Worm (Caenorhabditis elegans) whole organism, L1 larva: ENCODE data around the gene dmsr-5.

Experiments
- ama-1 ChIP-seq: fragments of 150-350 bp; optimal IDR thresholded peaks from 2 replicates; lab custom pipeline; 2014
- efl-3 ChIP-seq: fragments of 200-800 bp; sonication (Bioruptor generic); optimal IDR thresholded peaks from 2 replicates; lab custom pipeline; 2018; ENCODE audit warnings: mild to moderate bottlenecking, missing genetic modification characterization, missing compliant biosample characterization
- fkh-10 ChIP-seq: sonication (generic microtip); optimal IDR thresholded peaks from 2 replicates; lab custom pipeline; 2017; ENCODE audit warnings: missing biosample characterization, missing genetic modification reagents, missing genetic modification characterization
- nhr-11 ChIP-seq: fragments of 150-350 bp; optimal IDR thresholded peaks from 2 replicates; lab custom pipeline; 2014; ENCODE audit warnings: missing biosample characterization, missing genetic modification characterization
- nhr-76 ChIP-seq: sonication (generic microtip); optimal IDR thresholded peaks from 2 replicates; lab custom pipeline; 2017; ENCODE audit warnings: missing biosample characterization, missing genetic modification characterization
- pag-3 ChIP-seq: sonication (generic microtip); optimal IDR thresholded peaks from 2 replicates; lab custom pipeline; 2017; ENCODE audit warnings: missing genetic modification characterization, mild to moderate bottlenecking, missing compliant biosample characterization, antibody characterized with exemption, borderline replicate concordance; ENCODE audit not compliant: insufficient read depth
- snpc-4 ChIP-seq: fragments of 150-350 bp; optimal IDR thresholded peaks from 2 replicates; lab custom pipeline; 2014; ENCODE audit warnings: missing biosample characterization, missing genetic modification characterization
- swsn-7 ChIP-seq: sonication (generic microtip); optimal IDR thresholded peaks from 2 replicates; lab custom pipeline; 2016; ENCODE audit warnings: missing genetic modification characterization, missing compliant biosample characterization
- unc-130 ChIP-seq: fragments of 150-350 bp; optimal IDR thresholded peaks from 2 replicates; lab custom pipeline; 2017; ENCODE audit warnings: missing biosample characterization, missing genetic modification characterization, inconsistent platforms
- zag-1 ChIP-seq: fragments of 150-350 bp; optimal IDR thresholded peaks from 2 replicates; lab custom pipeline; 2014; ENCODE audit warnings: missing biosample characterization, missing genetic modification characterization
- ztf-11 ChIP-seq, 2 experiments: sonication (generic microtip); optimal IDR thresholded peaks; 2 replicates each; lab custom pipeline; 2016 to 2017; ENCODE audit warnings: missing genetic modification characterization in 2 of 2, missing biosample characterization in 1 of 2, missing compliant biosample characterization in 1 of 2

DNA sequence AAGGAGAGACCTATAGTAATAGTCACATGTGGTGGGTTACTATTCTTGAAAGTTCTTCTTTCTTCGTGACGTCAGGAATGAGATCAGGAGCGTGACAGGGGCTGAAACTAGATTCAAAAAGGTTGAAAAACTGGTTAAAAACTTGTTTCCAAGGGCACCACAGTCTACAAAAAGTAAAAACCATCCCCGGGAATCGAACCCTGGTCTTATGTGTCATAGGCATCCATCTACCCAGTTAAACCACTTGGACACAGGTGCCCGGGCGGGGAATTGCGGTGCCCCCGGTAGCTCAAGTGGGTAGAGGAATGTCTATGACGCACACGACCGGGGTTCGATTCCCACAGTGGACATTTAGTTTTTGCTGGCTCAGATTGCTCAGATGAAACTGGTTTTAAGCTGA lies 37.8 kb downstream of the dmsr-5 start:
- TF ChIP-seq nhr-11 (tag; lab: Kevin White, UChicago) (no peak), ztf-11 (tag; optimal IDR thresholded peaks at IDR 0.05; lab: Kevin White, UChicago) (no peak), ama-1 (lab: Kevin White, UChicago) (no peak), efl-3 (GFP tag; lab: Kevin White, UChicago) (no peak), unc-130 (tag; lab: Kevin White, UChicago) (no peak), zag-1 (tag; lab: Kevin White, UChicago) (no peak), snpc-4 (tag; lab: Kevin White, UChicago) (no peak), nhr-76 (tag; lab: Kevin White, UChicago) (no peak), fkh-10 (no peak), pag-3 (tag; lab: Kevin White, UChicago) (no peak), swsn-7 (tag; lab: Kevin White, UChicago) (no peak)
